Fruit fly (Drosophila melanogaster) whole organism, prepupa: Measurements from ENCODE around the gene CG7379.

Source experiments
- Blimp-1 ChIP-seq: fragments of 200-800 bp; sonication (Bioruptor generic); optimal IDR thresholded peaks from 3 replicates; lab custom pipeline; 2017; ENCODE audit warnings: missing biosample characterization, missing genetic modification characterization, mild to moderate bottlenecking, moderate library complexity, missing genetic modification reagents
- CG10631 ChIP-seq: fragments of 200-800 bp; sonication (Bioruptor generic); optimal IDR thresholded peaks from 2 replicates; lab custom pipeline; 2016; ENCODE audit warnings: missing biosample characterization, missing genetic modification characterization
- CG10669 ChIP-seq: fragments of 200-800 bp; sonication (Bioruptor generic); optimal IDR thresholded peaks from 3 replicates; lab custom pipeline; 2018; ENCODE audit warnings: missing biosample characterization, mild to moderate bottlenecking, missing genetic modification characterization, moderate library complexity
- CG11294 ChIP-seq: fragments of 200-800 bp; sonication (Bioruptor generic); IDR thresholded peaks from 2 replicates; pipeline ENCODE4 v1.3.6; 2022; ENCODE audit warnings: missing biosample characterization, missing genetic modification characterization
- CG11762 ChIP-seq: fragments of 200-800 bp; sonication (Bioruptor generic); optimal IDR thresholded peaks from 3 replicates; lab custom pipeline; 2016; ENCODE audit warnings: missing biosample characterization, missing genetic modification characterization; ENCODE audit not compliant: insufficient read depth
- CG11902 ChIP-seq: fragments of 200-800 bp; sonication (Bioruptor generic); optimal IDR thresholded peaks from 3 replicates; lab custom pipeline; 2016; ENCODE audit warnings: missing biosample characterization, missing genetic modification characterization
- CG15336 ChIP-seq: fragments of 200-800 bp; sonication (Bioruptor generic); IDR thresholded peaks from 2 replicates; pipeline ENCODE4 v1.3.6; 2022; ENCODE audit warnings: missing biosample characterization, missing genetic modification characterization
- CG3032 ChIP-seq: fragments of 200-800 bp; optimal IDR thresholded peaks from 2 replicates; lab custom pipeline; 2019; ENCODE audit warnings: missing biosample characterization, mild to moderate bottlenecking, missing genetic modification characterization, moderate library complexity
- CG31627 ChIP-seq: fragments of 200-800 bp; sonication (Bioruptor generic); optimal IDR thresholded peaks from 3 replicates; lab custom pipeline; 2016; ENCODE audit warnings: missing biosample characterization, missing genetic modification characterization
- CG32006 ChIP-seq: fragments of 200-800 bp; sonication (Bioruptor generic); optimal IDR thresholded peaks from 3 replicates; lab custom pipeline; 2017; ENCODE audit warnings: missing biosample characterization, mild to moderate bottlenecking, missing genetic modification characterization
- CG34406 ChIP-seq: fragments of 200-800 bp; sonication (Bioruptor generic); optimal IDR thresholded peaks from 3 replicates; lab custom pipeline; 2016; ENCODE audit warnings: missing biosample characterization, missing genetic modification characterization
- CG3919 ChIP-seq: fragments of 200-800 bp; sonication (Bioruptor generic); optimal IDR thresholded peaks from 3 replicates; lab custom pipeline; 2016; ENCODE audit warnings: missing biosample characterization, missing genetic modification characterization
- CG4318 ChIP-seq: fragments of 200-800 bp; sonication (Bioruptor generic); optimal IDR thresholded peaks from 3 replicates; lab custom pipeline; 2017; ENCODE audit warnings: missing biosample characterization, mild to moderate bottlenecking, missing genetic modification characterization
- CG6163 ChIP-seq: fragments of 200-800 bp; sonication (Bioruptor generic); IDR thresholded peaks from 3 replicates; pipeline ENCODE4 v1.3.6; 2022; ENCODE audit warnings: missing biosample characterization, missing genetic modification characterization
- CG6276 ChIP-seq: fragments of 200-800 bp; sonication (Bioruptor generic); optimal IDR thresholded peaks from 2 replicates; lab custom pipeline; 2017; ENCODE audit warnings: missing biosample characterization, mild to moderate bottlenecking, missing genetic modification characterization
- CG6792 ChIP-seq: fragments of 200-800 bp; sonication (Bioruptor generic); optimal IDR thresholded peaks from 3 replicates; lab custom pipeline; 2016; ENCODE audit warnings: missing biosample characterization, missing genetic modification characterization
- CG6808 ChIP-seq: fragments of 200-800 bp; sonication (Bioruptor generic); optimal IDR thresholded peaks from 3 replicates; lab custom pipeline; 2017; ENCODE audit warnings: missing biosample characterization, missing genetic modification characterization, mild to moderate bottlenecking, moderate library complexity, missing genetic modification reagents
- CG7368 ChIP-seq: fragments of 200-800 bp; sonication (Bioruptor generic); optimal IDR thresholded peaks from 3 replicates; lab custom pipeline; 2016; ENCODE audit warnings: missing biosample characterization, missing genetic modification characterization
- CG8119 ChIP-seq: fragments of 200-800 bp; sonication (Bioruptor generic); IDR thresholded peaks from 3 replicates; pipeline ENCODE4 v1.3.6; 2022; ENCODE audit warnings: missing biosample characterization, missing genetic modification characterization
- CG8319 ChIP-seq: fragments of 200-800 bp; sonication (Bioruptor generic); optimal IDR thresholded peaks from 3 replicates; lab custom pipeline; 2016; ENCODE audit warnings: missing biosample characterization, missing genetic modification characterization
- CG8632 ChIP-seq: fragments of 200-800 bp; sonication (Bioruptor generic); optimal IDR thresholded peaks from 3 replicates; lab custom pipeline; 2016; ENCODE audit warnings: missing biosample characterization, missing genetic modification characterization
- Eip78C ChIP-seq: fragments of 200-800 bp; sonication (Bioruptor generic); peaks from one replicate; lab custom pipeline; 2016; ENCODE audit warnings: missing biosample characterization, missing genetic modification characterization
- Eip93F ChIP-seq: fragments of 200-800 bp; sonication (Bioruptor generic); optimal IDR thresholded peaks from 2 replicates; lab custom pipeline; 2016; ENCODE audit warnings: missing biosample characterization, mild to moderate bottlenecking, missing genetic modification characterization
- Ets21C ChIP-seq: fragments of 200-800 bp; sonication (Bioruptor generic); optimal IDR thresholded peaks from 3 replicates; lab custom pipeline; 2016; ENCODE audit warnings: missing biosample characterization, missing genetic modification characterization
- Ets96B ChIP-seq: fragments of 200-800 bp; optimal IDR thresholded peaks from 2 replicates; lab custom pipeline; 2019; ENCODE audit warnings: missing biosample characterization, mild to moderate bottlenecking, missing genetic modification characterization, moderate library complexity
- Gug ChIP-seq: fragments of 200-800 bp; sonication (Bioruptor generic); IDR thresholded peaks from 2 replicates; pipeline ENCODE4 v1.3.6; 2022; ENCODE audit warnings: missing biosample characterization, missing genetic modification characterization
- Hr38 ChIP-seq: sonication (Bioruptor generic); optimal IDR thresholded peaks from 2 replicates; lab custom pipeline; 2016; ENCODE audit warnings: missing biosample characterization, missing genetic modification characterization
- Hr39 ChIP-seq: fragments of 200-800 bp; sonication (Bioruptor generic); optimal IDR thresholded peaks from 2 replicates; lab custom pipeline; 2016; ENCODE audit warnings: missing biosample characterization, missing genetic modification characterization
- Hr4 ChIP-seq: fragments of 200-800 bp; sonication (Bioruptor generic); optimal IDR thresholded peaks from 3 replicates; lab custom pipeline; 2016; ENCODE audit warnings: missing biosample characterization, missing genetic modification characterization
- Met ChIP-seq: fragments of 200-800 bp; sonication (Bioruptor generic); optimal IDR thresholded peaks from 3 replicates; lab custom pipeline; 2016; ENCODE audit warnings: missing biosample characterization, missing genetic modification characterization
- Smox ChIP-seq: fragments of 200-800 bp; sonication (Bioruptor generic); optimal IDR thresholded peaks from 3 replicates; lab custom pipeline; 2016; ENCODE audit warnings: missing biosample characterization, missing genetic modification characterization
- Sox102F ChIP-seq: fragments of 200-800 bp; sonication (Bioruptor generic); optimal IDR thresholded peaks from 2 replicates; lab custom pipeline; 2016; ENCODE audit warnings: missing biosample characterization, mild to moderate bottlenecking, missing genetic modification characterization
- Sox14 ChIP-seq: fragments of 200-800 bp; sonication (Bioruptor generic); optimal IDR thresholded peaks from 3 replicates; lab custom pipeline; 2016; ENCODE audit warnings: missing biosample characterization, missing genetic modification characterization
- Sox15 ChIP-seq: fragments of 200-800 bp; sonication (Bioruptor generic); optimal IDR thresholded peaks from 3 replicates; lab custom pipeline; 2016; ENCODE audit warnings: missing biosample characterization, missing genetic modification characterization
- achi ChIP-seq: fragments of 200-800 bp; sonication (Bioruptor generic); optimal IDR thresholded peaks from 3 replicates; lab custom pipeline; 2016; ENCODE audit warnings: missing biosample characterization, missing genetic modification characterization
- acj6 ChIP-seq: fragments of 200-800 bp; sonication (Bioruptor generic); optimal IDR thresholded peaks from 3 replicates; lab custom pipeline; 2016; ENCODE audit warnings: missing biosample characterization, missing genetic modification characterization
- cyc ChIP-seq: fragments of 200-800 bp; sonication (Bioruptor generic); optimal IDR thresholded peaks from 3 replicates; lab custom pipeline; 2016; ENCODE audit warnings: missing biosample characterization, missing genetic modification characterization
- dsx ChIP-seq: fragments of 200-800 bp; optimal IDR thresholded peaks from 3 replicates; lab custom pipeline; 2019; ENCODE audit warnings: missing biosample characterization, mild to moderate bottlenecking, missing genetic modification characterization, moderate library complexity; ENCODE audit not compliant: poor library complexity, severe bottlenecking
- fd59A ChIP-seq: fragments of 200-800 bp; sonication (Bioruptor generic); optimal IDR thresholded peaks from 2 replicates; lab custom pipeline; 2017; ENCODE audit warnings: missing biosample characterization, mild to moderate bottlenecking, missing genetic modification characterization, missing genetic modification reagents
- fd85E ChIP-seq: fragments of 200-800 bp; sonication (Bioruptor generic); optimal IDR thresholded peaks from 3 replicates; lab custom pipeline; 2016; ENCODE audit warnings: missing biosample characterization, missing genetic modification characterization
- fkh ChIP-seq: fragments of 200-800 bp; sonication (Bioruptor generic); optimal IDR thresholded peaks from 3 replicates; lab custom pipeline; 2017; ENCODE audit warnings: missing biosample characterization, mild to moderate bottlenecking, missing genetic modification characterization, moderate library complexity
- lz ChIP-seq: fragments of 200-800 bp; sonication (Bioruptor generic); optimal IDR thresholded peaks from 3 replicates; lab custom pipeline; 2016; ENCODE audit warnings: missing biosample characterization, missing genetic modification characterization
- net ChIP-seq: fragments of 200-800 bp; sonication (Bioruptor generic); optimal IDR thresholded peaks from 3 replicates; lab custom pipeline; 2016; ENCODE audit warnings: missing biosample characterization, missing genetic modification characterization
- pdm3 ChIP-seq: fragments of 200-800 bp; sonication (Bioruptor generic); optimal IDR thresholded peaks from 3 replicates; lab custom pipeline; 2016; ENCODE audit warnings: missing biosample characterization, missing genetic modification characterization
- salr ChIP-seq, 2 experiments: fragments of 200-800 bp; sonication (Bioruptor generic); optimal IDR thresholded peaks; 3 replicates each; lab custom pipeline; 2016 to 2018; ENCODE audit warnings: missing biosample characterization in 2 of 2, missing genetic modification characterization in 2 of 2, mild to moderate bottlenecking in 1 of 2
- spab ChIP-seq: fragments of 200-800 bp; sonication (Bioruptor generic); optimal IDR thresholded peaks from 2 replicates; lab custom pipeline; 2017; ENCODE audit warnings: missing biosample characterization, mild to moderate bottlenecking, missing genetic modification characterization, missing genetic modification reagents
- ss ChIP-seq, 2 experiments: fragments of 200-800 bp; sonication (Bioruptor generic); optimal IDR thresholded peaks; 2 replicates in 1 of 2; 3 replicates in 1 of 2; lab custom pipeline; 2017 to 2018; ENCODE audit warnings: mild to moderate bottlenecking in 2 of 2, missing biosample characterization in 2 of 2, missing genetic modification characterization in 2 of 2, moderate library complexity in 1 of 2
- vri ChIP-seq: fragments of 200-800 bp; sonication (Bioruptor generic); optimal IDR thresholded peaks from 3 replicates; lab custom pipeline; 2016; ENCODE audit warnings: missing biosample characterization, mild to moderate bottlenecking, missing genetic modification characterization

CG7379 gene

dm6 chr3R:17818803-17819202 is 20.7 kb upstream of the CG7379 start (continued):
- TF ChIP-seq salr (GFP tag; optimal IDR thresholded peaks at IDR 0.05; lab: Kevin White, UChicago) (no peak), Met (GFP tag; lab: Kevin White, UChicago) (peak; percentile 42), CG3032 (tag; lab: Kevin White, UChicago) (no peak), acj6 (GFP tag; lab: Kevin White, UChicago) (no peak), CG11294 (GFP tag; lab: Robert Waterston, UW) (no peak), CG3919 (GFP tag; lab: Kevin White, UChicago) (no peak), Hr39 (GFP tag; lab: Kevin White, UChicago) (peak; percentile 51), ss (GFP tag; optimal IDR thresholded peaks at IDR 0.05; lab: Kevin White, UChicago) (no peak), cyc (GFP tag; lab: Kevin White, UChicago) (no peak)

- TF ChIP-seq spab (GFP tag; lab: Kevin White, UChicago) (no peak), fkh (GFP tag; lab: Kevin White, UChicago) (no peak), cyc (GFP tag; lab: Kevin White, UChicago) (no peak), Sox102F (no peak), Eip78C (GFP tag; lab: Kevin White, UChicago) (peak; percentile 33), CG10631 (peak; percentile 15), net (GFP tag; lab: Kevin White, UChicago) (no peak), CG6276 (GFP tag; lab: Kevin White, UChicago) (no peak), Sox14 (GFP tag; lab: Kevin White, UChicago) (no peak), CG3032 (tag; lab: Kevin White, UChicago) (no peak), Blimp-1 (GFP tag; lab: Kevin White, UChicago) (no peak), Hr38 (GFP tag; lab: Kevin White, UChicago) (no peak), Ets21C (GFP tag; lab: Kevin White, UChicago) (no peak), CG10669 (GFP tag; lab: Kevin White, UChicago) (no peak), Gug (no peak), achi (GFP tag; lab: Kevin White, UChicago) (no peak), dsx (GFP tag; lab: Kevin White, UChicago) (no peak), fd85E (no peak), CG11762 (GFP tag; lab: Kevin White, UChicago) (no peak), ss (GFP tag; optimal IDR thresholded peaks at IDR 0.05; lab: Kevin White, UChicago) (no peak), lz (GFP tag; lab: Kevin White, UChicago) (no peak), CG11902 (GFP tag; lab: Kevin White, UChicago) (no peak), CG4318 (GFP tag; lab: Kevin White, UChicago) (no peak), CG6808 (GFP tag; lab: Kevin White, UChicago) (no peak), fd59A (GFP tag; lab: Kevin White, UChicago) (no peak), CG15336 (GFP tag; lab: Robert Waterston, UW) (no peak), Met (GFP tag; lab: Kevin White, UChicago) (no peak), Hr39 (GFP tag; lab: Kevin White, UChicago) (no peak), CG8319 (GFP tag; lab: Kevin White, UChicago) (no peak), CG34406 (GFP tag; lab: Kevin White, UChicago) (no peak), CG7368 (no peak), CG8632 (GFP tag; lab: Kevin White, UChicago) (no peak), Sox15 (GFP tag; lab: Kevin White, UChicago) (no peak), CG8119 (GFP tag; lab: Robert Waterston, UW) (no peak), pdm3 (no peak), Hr4 (GFP tag; lab: Kevin White, UChicago) (peak; percentile 21), CG32006 (GFP tag; lab: Kevin White, UChicago) (peak; percentile 46), Smox (no peak), CG6792 (GFP tag; lab: Kevin White, UChicago) (no peak), vri (GFP tag; lab: Kevin White, UChicago) (no peak), CG31627 (GFP tag; lab: Kevin White, UChicago) (no peak), CG6163 (no peak), salr (GFP tag; optimal IDR thresholded peaks at IDR 0.05; lab: Kevin White, UChicago) (peak in 1 of 2 experiments; percentile 2), Eip93F (GFP tag; lab: Kevin White, UChicago) (no peak), CG3919 (GFP tag; lab: Kevin White, UChicago) (peak; percentile 3), Ets96B (tag; lab: Kevin White, UChicago) (no peak)
Observed at dm6 chr3R:17814191-17814923, 16.3 kb upstream of the CG7379 start.
